Worm (Caenorhabditis elegans) whole organism, early embryonic: ENCODE data around the gene ZK616.2.
A peak's percentile ranks its signal among the peaks of the same experiment; 100 is the strongest.

ENCODE experiments used
- B0310.2 ChIP-seq: sonication (generic microtip); optimal IDR thresholded peaks from 2 replicates; lab custom pipeline; 2016; ENCODE audit warnings: mild to moderate bottlenecking, missing genetic modification characterization, missing compliant biosample characterization
- F13C5.2 ChIP-seq: sonication (generic microtip); optimal IDR thresholded peaks from 2 replicates; lab custom pipeline; 2017; ENCODE audit warnings: mild to moderate bottlenecking, missing genetic modification characterization, inconsistent platforms, missing compliant biosample characterization
- aly-1 ChIP-seq: sonication (generic microtip); optimal IDR thresholded peaks from 2 replicates; lab custom pipeline; 2016; ENCODE audit warnings: missing genetic modification characterization, missing compliant biosample characterization
- ama-1 ChIP-seq: fragments of 150-350 bp; optimal IDR thresholded peaks from 2 replicates; lab custom pipeline; 2014
- ceh-13 ChIP-seq: fragments of 200-800 bp; sonication (Bioruptor generic); optimal IDR thresholded peaks from 2 replicates; lab custom pipeline; 2018; ENCODE audit warnings: mild to moderate bottlenecking, missing genetic modification characterization, missing compliant biosample characterization
- ets-7 ChIP-seq: sonication (generic microtip); optimal IDR thresholded peaks from 2 replicates; lab custom pipeline; 2016; ENCODE audit warnings: missing genotype, missing genetic modification characterization, missing compliant biosample characterization
- flt-1 ChIP-seq: fragments of 200-800 bp; sonication (Bioruptor generic); IDR thresholded peaks from 2 replicates; pipeline ENCODE4 v1.3.6; 2022; ENCODE audit warnings: missing genetic modification characterization, missing compliant biosample characterization
- hmbx-1 ChIP-seq: sonication (generic microtip); optimal IDR thresholded peaks from 2 replicates; lab custom pipeline; 2016; ENCODE audit warnings: mild to moderate bottlenecking, missing genetic modification characterization, missing compliant biosample characterization
- hmg-4 ChIP-seq: fragments of 200-800 bp; sonication (Bioruptor generic); optimal IDR thresholded peaks from 2 replicates; lab custom pipeline; 2018; ENCODE audit warnings: mild to moderate bottlenecking, missing genetic modification characterization, missing compliant biosample characterization
- hnd-1 ChIP-seq: sonication (generic microtip); optimal IDR thresholded peaks from 2 replicates; lab custom pipeline; 2016; ENCODE audit warnings: missing genetic modification characterization, missing compliant biosample characterization
- scrt-1 ChIP-seq: fragments of 200-800 bp; sonication (Bioruptor generic); IDR thresholded peaks from 2 replicates; pipeline ENCODE4 v1.3.6; 2022; ENCODE audit warnings: missing genetic modification characterization, missing compliant biosample characterization
- sea-1 ChIP-seq: fragments of 200-800 bp; sonication (Bioruptor generic); conservative IDR thresholded peaks from 2 replicates; pipeline ENCODE4 v1.3.6; 2022; ENCODE audit warnings: missing genetic modification characterization, missing compliant biosample characterization
- tbx-11 ChIP-seq: fragments of 200-800 bp; sonication (Bioruptor generic); IDR thresholded peaks from 2 replicates; pipeline ENCODE4 v1.3.6; 2022; ENCODE audit warnings: missing genetic modification characterization, missing compliant biosample characterization
- tbx-37 ChIP-seq: fragments of 200-800 bp; sonication (Bioruptor generic); conservative IDR thresholded peaks from 2 replicates; pipeline ENCODE4 v1.3.6; 2022; ENCODE audit warnings: missing genetic modification reagents, missing genetic modification characterization, missing compliant biosample characterization

DNA sequence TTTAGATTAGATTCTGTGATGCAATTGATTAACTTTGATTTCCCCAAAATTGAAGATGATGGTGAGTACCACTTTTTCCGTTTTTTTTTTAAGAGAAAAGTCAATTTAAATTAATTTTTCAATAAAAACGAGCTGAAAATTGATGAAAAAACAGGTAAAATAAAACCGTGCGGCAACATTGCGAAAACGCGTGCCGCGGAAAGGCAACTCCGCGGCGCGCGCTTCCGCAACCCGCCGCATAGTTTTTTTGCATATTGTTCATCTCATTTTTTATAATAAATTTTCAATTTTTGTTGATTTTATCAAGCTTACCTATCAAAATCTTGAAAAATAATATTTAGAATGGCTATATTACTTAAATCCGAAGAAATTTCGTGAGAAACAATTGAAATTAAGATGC, 26.7 kb upstream of the ZK616.2 start:
- TF ChIP-seq F13C5.2 (tag; lab: Kevin White, UChicago) (peak; percentile 72), ets-7 (tag; lab: Kevin White, UChicago) (peak; percentile 56), aly-1 (no peak), tbx-11 (0 out of 2 replicates have a peak, but pooled peaks have one; percentile 45), scrt-1 (GFP tag; lab: Robert Waterston, UW) (0 out of 2 replicates have a peak, but pooled peaks have one; percentile 33), ama-1 (lab: Kevin White, UChicago) (no peak), B0310.2 (tag; lab: Kevin White, UChicago) (no peak), tbx-37 (0 out of 2 replicates have a peak, but pooled peaks have one; percentile 32), ceh-13 (GFP tag; lab: Kevin White, UChicago) (peak; percentile 39), hmg-4 (GFP tag; lab: Kevin White, UChicago) (peak; percentile 9), sea-1 (GFP tag; lab: Robert Waterston, UW) (peak; percentile 53; the same call in 1 of the 2 replicates), hnd-1 (tag; lab: Kevin White, UChicago) (peak; percentile 25), hmbx-1 (tag; lab: Kevin White, UChicago) (peak; percentile 2), flt-1 (GFP tag; lab: Robert Waterston, UW) (peak; percentile 52; the same call in 1 of the 2 replicates)
